Fruit fly (Drosophila melanogaster) whole organism, embryonic: Measurements from ENCODE around the gene Mtpalpha.

Experiments used
- ATbp ChIP-seq: fragments of 200-800 bp; sonication (Bioruptor generic); optimal IDR thresholded peaks from 2 replicates; lab custom pipeline; 2017; ENCODE audit warnings: missing biosample characterization, mild to moderate bottlenecking, missing genetic modification characterization, missing genetic modification reagents
- Atf6 ChIP-seq: fragments of 200-800 bp; sonication (Bioruptor generic); IDR thresholded peaks from 2 replicates; pipeline ENCODE4 v1.3.6; 2022; ENCODE audit warnings: missing biosample characterization, missing genetic modification characterization
- Awh ChIP-seq: fragments of 200-800 bp; sonication (Bioruptor generic); IDR thresholded peaks from 2 replicates; pipeline ENCODE4, ENCODE4 v1.3.6; 2022; ENCODE audit warnings: missing biosample characterization, missing genetic modification characterization
- CG10959 ChIP-seq: fragments of 200-800 bp; sonication (Bioruptor generic); IDR thresholded peaks from 2 replicates; pipeline ENCODE4 v1.3.6; 2022; ENCODE audit warnings: missing biosample characterization, missing genetic modification characterization
- CG11504 ChIP-seq: fragments of 200-800 bp; sonication (Bioruptor generic); optimal IDR thresholded peaks from 3 replicates; lab custom pipeline; 2019; ENCODE audit warnings: missing biosample characterization, mild to moderate bottlenecking, missing genetic modification characterization, moderate library complexity
- CG12219 ChIP-seq: fragments of 200-800 bp; sonication (Bioruptor generic); optimal IDR thresholded peaks from 3 replicates; lab custom pipeline; 2018; ENCODE audit warnings: missing biosample characterization, mild to moderate bottlenecking, missing genetic modification characterization
- CG12299 ChIP-seq: fragments of 200-800 bp; sonication (Bioruptor generic); optimal IDR thresholded peaks from 2 replicates; lab custom pipeline; 2018; ENCODE audit warnings: missing biosample characterization, mild to moderate bottlenecking, missing genetic modification characterization
- CG12942 ChIP-seq: fragments of 200-800 bp; sonication (Bioruptor generic); optimal IDR thresholded peaks from 3 replicates; lab custom pipeline; 2016; ENCODE audit warnings: missing biosample characterization, missing genetic modification characterization
- CG14441 ChIP-seq: fragments of 200-800 bp; sonication (Bioruptor generic); IDR thresholded peaks from 2 replicates; pipeline ENCODE4 v1.3.6; 2022; ENCODE audit warnings: missing biosample characterization, missing genetic modification characterization
- CG14965 ChIP-seq: fragments of 200-800 bp; sonication (Bioruptor generic); optimal IDR thresholded peaks from 2 replicates; lab custom pipeline; 2016; ENCODE audit warnings: missing biosample characterization, missing genetic modification characterization, borderline replicate concordance
- CG15514 ChIP-seq: fragments of 200-800 bp; sonication (Bioruptor generic); optimal IDR thresholded peaks from 3 replicates; lab custom pipeline; 2017; ENCODE audit warnings: missing biosample characterization, missing genetic modification characterization, mild to moderate bottlenecking, moderate library complexity, missing genetic modification reagents
- CG17359 ChIP-seq: fragments of 200-800 bp; sonication (Bioruptor generic); optimal IDR thresholded peaks from 3 replicates; lab custom pipeline; 2018; ENCODE audit warnings: missing biosample characterization, mild to moderate bottlenecking, missing genetic modification characterization, moderate library complexity
- CG17912 ChIP-seq: fragments of 200-800 bp; sonication (Bioruptor generic); optimal IDR thresholded peaks from 2 replicates; lab custom pipeline; 2018; ENCODE audit warnings: missing biosample characterization, mild to moderate bottlenecking, missing genetic modification characterization
- CG2712 ChIP-seq: fragments of 200-800 bp; optimal IDR thresholded peaks from 3 replicates; lab custom pipeline; 2019; ENCODE audit warnings: missing biosample characterization, mild to moderate bottlenecking, missing genetic modification characterization, moderate library complexity
- CG3163 ChIP-seq: fragments of 200-800 bp; sonication (Bioruptor generic); optimal IDR thresholded peaks from 3 replicates; lab custom pipeline; 2016; ENCODE audit warnings: missing biosample characterization, missing genetic modification characterization
- CG32532 ChIP-seq: fragments of 200-800 bp; sonication (Bioruptor generic); IDR thresholded peaks from 2 replicates; pipeline ENCODE4 v1.3.6; 2022; ENCODE audit warnings: missing biosample characterization, missing genetic modification characterization
- CG3281 ChIP-seq: fragments of 200-800 bp; sonication (Bioruptor generic); optimal IDR thresholded peaks from 3 replicates; lab custom pipeline; 2017; ENCODE audit warnings: missing biosample characterization, mild to moderate bottlenecking, missing genetic modification characterization
- CG33557 ChIP-seq: fragments of 200-800 bp; sonication (Bioruptor generic); optimal IDR thresholded peaks from 2 replicates; lab custom pipeline; 2019; ENCODE audit warnings: missing biosample characterization, mild to moderate bottlenecking, missing genetic modification characterization, moderate library complexity
- CG3995 ChIP-seq: fragments of 200-800 bp; sonication (Bioruptor generic); optimal IDR thresholded peaks from 3 replicates; lab custom pipeline; 2016; ENCODE audit warnings: missing biosample characterization, missing genetic modification characterization
- CG6854 ChIP-seq: fragments of 200-800 bp; sonication (Bioruptor generic); optimal IDR thresholded peaks from 3 replicates; lab custom pipeline; 2017; ENCODE audit warnings: missing biosample characterization, mild to moderate bottlenecking, missing genetic modification characterization
- CG7786 ChIP-seq: fragments of 200-800 bp; sonication (Bioruptor generic); optimal IDR thresholded peaks from 2 replicates; lab custom pipeline; 2016; ENCODE audit warnings: missing biosample characterization, missing genetic modification characterization
- CG8089 ChIP-seq: fragments of 200-800 bp; sonication (Bioruptor generic); optimal IDR thresholded peaks from 3 replicates; lab custom pipeline; 2016; ENCODE audit warnings: missing biosample characterization, missing genetic modification characterization
- CG8388 ChIP-seq: fragments of 200-800 bp; sonication (Bioruptor generic); optimal IDR thresholded peaks from 2 replicates; lab custom pipeline; 2019; ENCODE audit warnings: missing biosample characterization, mild to moderate bottlenecking, missing genetic modification characterization, moderate library complexity
- CG9932 ChIP-seq: fragments of 200-800 bp; sonication (Bioruptor generic); IDR thresholded peaks from 2 replicates; pipeline ENCODE4 v1.3.6; 2022; ENCODE audit warnings: missing biosample characterization, missing genetic modification characterization
- CkIIα-i1 ChIP-seq: fragments of 200-800 bp; sonication (Bioruptor generic); IDR thresholded peaks from 2 replicates; pipeline ENCODE4 v1.3.6; 2022; ENCODE audit warnings: missing biosample characterization, missing genetic modification characterization
- D19B ChIP-seq: fragments of 200-800 bp; sonication (Bioruptor generic); optimal IDR thresholded peaks from 2 replicates; lab custom pipeline; 2017; ENCODE audit warnings: missing biosample characterization, mild to moderate bottlenecking, missing genetic modification characterization
- Deaf1 ChIP-seq: fragments of 200-800 bp; optimal IDR thresholded peaks from 3 replicates; lab custom pipeline; 2019; ENCODE audit warnings: missing biosample characterization, mild to moderate bottlenecking, missing genetic modification characterization, moderate library complexity
- Doc3 ChIP-seq: fragments of 200-800 bp; sonication (Bioruptor generic); IDR thresholded peaks from 3 replicates; pipeline ENCODE4 v1.3.6; 2022; ENCODE audit warnings: missing biosample characterization, missing genetic modification characterization; ENCODE audit not compliant: partially characterized antibody
- Drgx ChIP-seq: fragments of 200-800 bp; sonication (Bioruptor generic); IDR thresholded peaks from 2 replicates; pipeline ENCODE4 v1.3.6; 2022; ENCODE audit warnings: missing biosample characterization, missing genetic modification characterization
- E2f2 ChIP-seq: fragments of 200-800 bp; sonication (Bioruptor generic); IDR thresholded peaks from 2 replicates; pipeline ENCODE4 v1.3.6; 2022; ENCODE audit warnings: missing biosample characterization, missing genetic modification characterization
- Gsc ChIP-seq: fragments of 200-800 bp; sonication (Bioruptor generic); IDR thresholded peaks from 2 replicates; pipeline ENCODE4 v1.3.6; 2022; ENCODE audit warnings: missing biosample characterization, missing genetic modification characterization
- Lim3 ChIP-seq: fragments of 200-800 bp; sonication (Bioruptor generic); IDR thresholded peaks from 2 replicates; pipeline ENCODE4 v1.3.6; 2022; ENCODE audit warnings: missing biosample characterization, missing genetic modification characterization
- Mad ChIP-seq: fragments of 200-800 bp; sonication (Bioruptor generic); optimal IDR thresholded peaks from 2 replicates; lab custom pipeline; 2016; ENCODE audit warnings: missing biosample characterization, missing genetic modification characterization
- Med ChIP-seq: fragments of 200-800 bp; sonication (Bioruptor generic); peaks from one replicate; lab custom pipeline; 2016; ENCODE audit warnings: missing biosample characterization, missing genetic modification characterization, mild to moderate bottlenecking, inconsistent platforms, moderate library complexity
- Neu2 ChIP-seq: fragments of 200-800 bp; sonication (Bioruptor generic); optimal IDR thresholded peaks from 3 replicates; lab custom pipeline; 2016; ENCODE audit warnings: missing biosample characterization, missing genetic modification characterization, borderline replicate concordance
- PHDP ChIP-seq: fragments of 200-800 bp; sonication (Bioruptor generic); optimal IDR thresholded peaks from 3 replicates; lab custom pipeline; 2018; ENCODE audit warnings: missing biosample characterization, mild to moderate bottlenecking, missing genetic modification characterization, moderate library complexity
- Poxn ChIP-seq: fragments of 200-800 bp; sonication (Bioruptor generic); IDR thresholded peaks from 2 replicates; pipeline ENCODE4 v1.3.6; 2022; ENCODE audit warnings: missing biosample characterization, missing genetic modification characterization
- Side ChIP-seq: fragments of 200-800 bp; sonication (Bioruptor generic); optimal IDR thresholded peaks from 2 replicates; lab custom pipeline; 2016; ENCODE audit warnings: missing biosample characterization, missing genetic modification characterization
- Trl ChIP-seq, 3 experiments: fragments of >200 bp in 2 of 3; fragments of 200-800 bp in 1 of 3; sonication (Bioruptor generic) in 1 of 3; optimal IDR thresholded peaks; 2 replicates in 1 of 3; 3 replicates in 2 of 3; lab custom pipeline; 2016 to 2017; ENCODE audit warnings: missing biosample characterization in 1 of 3, missing genetic modification characterization in 1 of 3
- dm ChIP-seq: fragments of 200-800 bp; sonication (Bioruptor generic); optimal IDR thresholded peaks from 3 replicates; lab custom pipeline; 2016; ENCODE audit warnings: missing biosample characterization, missing genetic modification characterization
- ems ChIP-seq: fragments of 200-800 bp; sonication (Bioruptor generic); optimal IDR thresholded peaks from 3 replicates; lab custom pipeline; 2016; ENCODE audit warnings: missing biosample characterization, missing genetic modification characterization
- fd3F ChIP-seq: fragments of 200-800 bp; sonication (Bioruptor generic); optimal IDR thresholded peaks from 2 replicates; lab custom pipeline; 2018; ENCODE audit warnings: missing biosample characterization, mild to moderate bottlenecking, missing genetic modification characterization, moderate library complexity
- mirr ChIP-seq: fragments of 200-800 bp; sonication (Bioruptor generic); optimal IDR thresholded peaks from 3 replicates; lab custom pipeline; 2018; ENCODE audit warnings: missing biosample characterization, mild to moderate bottlenecking, missing genetic modification characterization
- org-1 ChIP-seq: fragments of 200-800 bp; sonication (Bioruptor generic); optimal IDR thresholded peaks from 2 replicates; lab custom pipeline; 2017; ENCODE audit warnings: missing biosample characterization, missing genetic modification characterization
- pb ChIP-seq: fragments of 200-800 bp; sonication (Bioruptor generic); optimal IDR thresholded peaks from 3 replicates; lab custom pipeline; 2016; ENCODE audit warnings: missing biosample characterization, missing genetic modification characterization
- salm ChIP-seq: fragments of 200-800 bp; sonication (Bioruptor generic); optimal IDR thresholded peaks from 2 replicates; lab custom pipeline; 2018; ENCODE audit warnings: missing biosample characterization, mild to moderate bottlenecking, missing genetic modification characterization
- sens-2 ChIP-seq: fragments of 200-800 bp; sonication (Bioruptor generic); IDR thresholded peaks from 2 replicates; pipeline ENCODE4 v1.3.6; 2022; ENCODE audit warnings: missing biosample characterization, missing genetic modification characterization
- sna ChIP-seq: fragments of 200-800 bp; sonication (Bioruptor generic); IDR thresholded peaks from 2 replicates; pipeline ENCODE4 v1.3.6; 2022; ENCODE audit warnings: missing biosample characterization, missing genetic modification characterization; ENCODE audit not compliant: partially characterized antibody
- zen ChIP-seq: fragments of 200-800 bp; sonication (Bioruptor generic); optimal IDR thresholded peaks from 3 replicates; lab custom pipeline; 2018; ENCODE audit warnings: missing biosample characterization, mild to moderate bottlenecking, missing genetic modification characterization, moderate library complexity
- zfh2 ChIP-seq: fragments of 200-800 bp; sonication (Bioruptor generic); optimal IDR thresholded peaks from 2 replicates; lab custom pipeline; 2016; ENCODE audit warnings: missing biosample characterization, missing genetic modification characterization

The Mtpalpha gene

dm6 chr2L:9576269-9576933 is at the start of gene Mtpalpha (continued):
- no peak for TF ChIP-seq Lim3 (GFP tag; lab: Robert Waterston, UW)
- TF ChIP-seq Atf6, result no peak
- TF ChIP-seq Gsc, result no peak
- TF ChIP-seq Trl (optimal IDR thresholded peaks at IDR 0.05; lab: Kevin White, UChicago), result peak in 1 of 2 experiments; percentile 13
- TF ChIP-seq Trl (GFP tag; optimal IDR thresholded peaks at IDR 0.05; lab: Kevin White, UChicago), result peak; percentile 27
- TF ChIP-seq CG33557 (GFP tag; lab: Kevin White, UChicago), result no peak
- peak; percentile 0 for TF ChIP-seq CG15514 (GFP tag; lab: Kevin White, UChicago)
- TF ChIP-seq CG12299 (tag; lab: Kevin White, UChicago), result no peak
- peak; percentile 35 for TF ChIP-seq CG6854 (GFP tag; lab: Kevin White, UChicago)
- no peak for TF ChIP-seq pb
- TF ChIP-seq Neu2 (GFP tag; lab: Kevin White, UChicago), result no peak
- no peak for TF ChIP-seq Poxn
- peak; percentile 90 for TF ChIP-seq Drgx (GFP tag; lab: Robert Waterston, UW)
- TF ChIP-seq CG8388, result no peak
- TF ChIP-seq CkIIα-i1 (GFP tag; lab: Robert Waterston, UW), result no peak
- no peak for TF ChIP-seq dm (GFP tag; lab: Kevin White, UChicago)
- TF ChIP-seq CG17912, result peak; percentile 37
- no peak for TF ChIP-seq CG12942
- TF ChIP-seq ems (GFP tag; lab: Kevin White, UChicago), result peak; percentile 16
- TF ChIP-seq CG2712 (tag; lab: Kevin White, UChicago), result no peak
- no peak for TF ChIP-seq Deaf1
- TF ChIP-seq Side (GFP tag; lab: Kevin White, UChicago), result peak; percentile 34
- TF ChIP-seq CG32532 (GFP tag; lab: Robert Waterston, UW), result peak; percentile 71
- no peak for TF ChIP-seq CG14965 (GFP tag; lab: Kevin White, UChicago)
- no peak for TF ChIP-seq CG3995 (GFP tag; lab: Kevin White, UChicago)
- TF ChIP-seq CG3281 (GFP tag; lab: Kevin White, UChicago), result no peak
- TF ChIP-seq CG8089 (GFP tag; lab: Kevin White, UChicago), result peak; percentile 60
- TF ChIP-seq sens-2, result no peak
- no peak for TF ChIP-seq sna
- no peak for TF ChIP-seq Awh (GFP tag; lab: Robert Waterston, UW)
- no peak; the same call in 1 of the 2 replicates for TF ChIP-seq CG10959 (GFP tag; lab: Robert Waterston, UW)
- peak; percentile 6 for TF ChIP-seq salm (tag; lab: Kevin White, UChicago)
- TF ChIP-seq E2f2 (GFP tag; lab: Robert Waterston, UW), result peak; percentile 25; the same call in 1 of the 2 replicates
- no peak for TF ChIP-seq CG7786
- peak; percentile 9 for TF ChIP-seq zfh2 (GFP tag; lab: Kevin White, UChicago)
- TF ChIP-seq CG14441 (GFP tag; lab: Robert Waterston, UW), result 0 out of 2 replicates have a peak, but pooled peaks have one; percentile 7
- TF ChIP-seq mirr (GFP tag; lab: Kevin White, UChicago), result peak; percentile 42
- peak; percentile 59 for TF ChIP-seq CG9932 (GFP tag; lab: Robert Waterston, UW)
- no peak for TF ChIP-seq ATbp (GFP tag; lab: Kevin White, UChicago)
- TF ChIP-seq CG3163 (GFP tag; lab: Kevin White, UChicago), result peak; percentile 1
- TF ChIP-seq CG11504 (tag; lab: Kevin White, UChicago), result no peak
- no peak for TF ChIP-seq fd3F
- TF ChIP-seq PHDP (tag; lab: Kevin White, UChicago), result no peak
- TF ChIP-seq D19B (GFP tag; lab: Kevin White, UChicago), result no peak
- no peak for TF ChIP-seq Doc3 (GFP tag; lab: Robert Waterston, UW)
- no peak for TF ChIP-seq Mad (GFP tag; lab: Kevin White, UChicago)
- no peak for TF ChIP-seq org-1 (GFP tag; lab: Kevin White, UChicago)
- no peak for TF ChIP-seq zen (tag; lab: Kevin White, UChicago)
- peak; percentile 89 for TF ChIP-seq Med
- TF ChIP-seq CG17359, result peak; percentile 7
- TF ChIP-seq CG12219, result no peak
